Fruit fly (Drosophila melanogaster) whole organism, pupa: Measurements from ENCODE around the gene CG13039.

Source experiments
- CG13204 ChIP-seq: fragments of 200-800 bp; sonication (Bioruptor generic); optimal IDR thresholded peaks from 2 replicates; lab custom pipeline; 2018; ENCODE audit warnings: missing biosample characterization, mild to moderate bottlenecking, missing genetic modification characterization, moderate library complexity
- CG17806 ChIP-seq: fragments of 200-800 bp; sonication (Bioruptor generic); optimal IDR thresholded peaks from 2 replicates; lab custom pipeline; 2018; ENCODE audit warnings: missing biosample characterization, mild to moderate bottlenecking, missing genetic modification characterization, moderate library complexity
- CG8301 ChIP-seq: fragments of 200-800 bp; sonication (Bioruptor generic); optimal IDR thresholded peaks from 2 replicates; lab custom pipeline; 2018; ENCODE audit warnings: missing biosample characterization, mild to moderate bottlenecking, missing genetic modification characterization
- D1 ChIP-seq: fragments of 200-800 bp; sonication (Bioruptor generic); optimal IDR thresholded peaks from 2 replicates; lab custom pipeline; 2018; ENCODE audit warnings: missing biosample characterization, mild to moderate bottlenecking, missing genetic modification characterization, moderate library complexity
- EcR ChIP-seq: fragments of 200-800 bp; sonication (Bioruptor generic); optimal IDR thresholded peaks from 3 replicates; lab custom pipeline; 2019; ENCODE audit warnings: missing biosample characterization, missing genetic modification characterization, mild to moderate bottlenecking, moderate library complexity, missing genetic modification reagents
- Snoo ChIP-seq: fragments of 200-800 bp; sonication (Bioruptor generic); optimal IDR thresholded peaks from 3 replicates; lab custom pipeline; 2017; ENCODE audit warnings: missing biosample characterization, mild to moderate bottlenecking, missing genetic modification characterization, inconsistent platforms
- fd96Ca ChIP-seq: fragments of 200-800 bp; sonication (Bioruptor generic); IDR thresholded peaks from 3 replicates; pipeline ENCODE4 v1.3.6; 2022; ENCODE audit warnings: missing biosample characterization, missing genetic modification characterization
- gl ChIP-seq: fragments of 200-800 bp; sonication (Bioruptor generic); optimal IDR thresholded peaks from 2 replicates; lab custom pipeline; 2018; ENCODE audit warnings: missing biosample characterization, mild to moderate bottlenecking, missing genetic modification characterization

- no peak for TF ChIP-seq EcR
- TF ChIP-seq CG13204 (GFP tag; lab: Kevin White, UChicago) = no peak
- TF ChIP-seq gl (tag; lab: Kevin White, UChicago) = no peak
- no peak for TF ChIP-seq D1 (tag; lab: Kevin White, UChicago)
- no peak for TF ChIP-seq CG8301 (tag; lab: Kevin White, UChicago)
- no peak for TF ChIP-seq Snoo (tag; lab: Kevin White, UChicago)
- TF ChIP-seq fd96Ca = no peak
- no peak for TF ChIP-seq CG17806 (tag; lab: Kevin White, UChicago)
Measured at dm6 chr3L:16364599-16364998, 38.0 kb upstream of the CG13039 start, which contains the start of gene Cpr72Eb.
